Worm (Caenorhabditis elegans): ENCODE results near the gene C35D10.3.
A peak's percentile ranks its signal among the peaks of the same experiment; 100 is the strongest.

C35D10.3 gene

ce11 chrIII:4899728-4900127 lies 31.0 kb downstream of the C35D10.3 start (continued):
- TF ChIP-seq ceh-40 (GFP tag; IDR thresholded peaks at IDR 0.05) (no peak), let-526 (GFP tag; IDR thresholded peaks at IDR 0.05) (peak; percentile 99), unc-62 (GFP tag; optimal IDR thresholded peaks at IDR 0.05) (peak; percentile 77), madf-10 (tag; optimal IDR thresholded peaks at IDR 0.05) (peak; percentile 95), ceh-27 (GFP tag; optimal IDR thresholded peaks at IDR 0.05) (peak; percentile 100), attf-3 (GFP tag; conservative IDR thresholded peaks at IDR 0.05) (peak; percentile 76), B0261.1 (tag; optimal IDR thresholded peaks at IDR 0.05) (peak; percentile 37), hlh-26 (GFP tag; conservative IDR thresholded peaks at IDR 0.05) (no peak), snpc-1.3 (tag; optimal IDR thresholded peaks at IDR 0.05; ENCODE audit: insufficient read depth) (no peak), sea-2 (GFP tag; IDR thresholded peaks at IDR 0.05) (peak; percentile 97), egl-18 (GFP tag; IDR thresholded peaks at IDR 0.05) (peak; percentile 94), tbp1 (GFP tag; optimal IDR thresholded peaks at IDR 0.05) (peak; percentile 77), ama-1 (optimal IDR thresholded peaks at IDR 0.05) (no peak), ama-1 (GFP tag; optimal IDR thresholded peaks at IDR 0.05) (no peak), attf-6 (GFP tag; IDR thresholded peaks at IDR 0.05) (0 out of 2 replicates have a peak, but pooled peaks have one; percentile 62), dpff-1 (tag; optimal IDR thresholded peaks at IDR 0.05) (peak; percentile 7), T07F8.4 (tag; optimal IDR thresholded peaks at IDR 0.05) (peak; percentile 38), athp-1 (tag; optimal IDR thresholded peaks at IDR 0.05) (peak; percentile 96), nfyb-1 (GFP tag; IDR thresholded peaks at IDR 0.05) (peak; percentile 99), rpc-1 (optimal IDR thresholded peaks at IDR 0.05) (no peak), rpc-1 (tag; optimal IDR thresholded peaks at IDR 0.05) (no peak), K12H6.12 (tag; optimal IDR thresholded peaks at IDR 0.05) (peak; percentile 100), F10E7.11 (tag; optimal IDR thresholded peaks at IDR 0.05) (peak; percentile 80), efl-1 (GFP tag; optimal IDR thresholded peaks at IDR 0.05) (peak; percentile 66), madf-6 (GFP tag; IDR thresholded peaks at IDR 0.05) (peak; percentile 78), F23B12.7 (tag; optimal IDR thresholded peaks at IDR 0.05; ENCODE audit: insufficient read depth) (peak; percentile 41), Y67H2A.10 (GFP tag; conservative IDR thresholded peaks at IDR 0.05) (peak; percentile 89), T26A5.8 (tag; optimal IDR thresholded peaks at IDR 0.05) (no peak), dpl-1 (GFP tag; optimal IDR thresholded peaks at IDR 0.05) (peak; percentile 32), dox-1 (GFP tag; IDR thresholded peaks at IDR 0.05) (peak; percentile 99), mes-4 (tag; optimal IDR thresholded peaks at IDR 0.05) (no peak), xnd-1 (tag; optimal IDR thresholded peaks at IDR 0.05) (no peak), tlf-1 (GFP tag; optimal IDR thresholded peaks at IDR 0.05) (peak; percentile 98), C06A6.2 (GFP tag; conservative IDR thresholded peaks at IDR 0.05) (peak; percentile 100), him-1 (tag; optimal IDR thresholded peaks at IDR 0.05) (no peak), chd-7 (tag; optimal IDR thresholded peaks at IDR 0.05) (peak; percentile 100), hmg-1.2 (GFP tag; IDR thresholded peaks at IDR 0.05) (peak; percentile 95), nhr-80 (tag; optimal IDR thresholded peaks at IDR 0.05) (peak; percentile 99), ceh-79 (tag; optimal IDR thresholded peaks at IDR 0.05) (peak; percentile 93), snpc-4 (GFP tag; optimal IDR thresholded peaks at IDR 0.05) (peak; percentile 69), snpc-4 (tag; optimal IDR thresholded peaks at IDR 0.05) (peak; percentile 77 to 91 (median 82)), B0019.2 (GFP tag; conservative IDR thresholded peaks at IDR 0.05) (peak; percentile 71), hsf-1 (GFP tag; IDR thresholded peaks at IDR 0.05) (peak; percentile 75), Y79H2A.3 (GFP tag; conservative IDR thresholded peaks at IDR 0.05) (peak; percentile 76), aptf-3 (GFP tag; IDR thresholded peaks at IDR 0.05) (no peak), tbx-9 (tag; optimal IDR thresholded peaks at IDR 0.05; ENCODE audit: borderline replicate concordance) (no peak), ztf-26 (tag; optimal IDR thresholded peaks at IDR 0.05) (peak; percentile 99), mcd-1 (GFP tag; IDR thresholded peaks at IDR 0.05) (peak; percentile 97), akir-1 (GFP tag; optimal IDR thresholded peaks at IDR 0.05) (peak; percentile 86), atf-7 (tag; optimal IDR thresholded peaks at IDR 0.05) (peak; percentile 100), F49E8.2 (tag; optimal IDR thresholded peaks at IDR 0.05; ENCODE audit: insufficient read depth) (peak; percentile 6)

Data from whole organism, young adult.